Fruit fly (Drosophila melanogaster) S2 (cell line): Measurements from ENCODE around the gene CG17732.

Experiments
- CG8478 ChIP-seq: fragments of >200 bp; optimal IDR thresholded peaks from 2 replicates; lab custom pipeline; 2018
- CTCF ChIP-seq, 2 experiments: fragments of >200 bp; optimal IDR thresholded peaks; 2 replicates each; lab custom pipeline; 2018

- TF ChIP-seq CTCF (optimal IDR thresholded peaks at IDR 0.05; lab: Kevin White, UChicago) (no peak), CG8478 (lab: Kevin White, UChicago) (no peak)
Observed at dm6 chr3L:20003235-20003493, 21.7 kb downstream of the CG17732 start.
